Worm (Caenorhabditis elegans): Measurements from ENCODE around the gene pmk-2.

Gene pmk-2

DNA sequence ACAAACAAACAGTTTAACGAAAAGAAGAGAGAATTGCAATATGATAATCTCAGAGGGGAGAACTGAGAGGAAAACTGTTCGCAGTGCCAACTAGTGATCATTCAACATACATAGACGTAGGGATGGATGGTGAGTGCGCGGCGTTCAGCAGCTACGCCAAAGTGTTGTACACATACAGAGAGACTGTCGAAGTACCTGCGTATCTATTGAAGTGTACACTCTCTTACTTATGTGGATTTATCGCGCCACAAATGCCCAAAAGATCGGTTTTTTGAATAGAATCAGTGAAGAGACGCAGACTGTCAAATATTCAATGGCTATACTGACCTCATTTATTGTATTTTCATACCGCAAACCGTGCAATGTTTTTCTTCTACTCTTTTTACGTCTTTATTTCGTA is 27.0 kb downstream of the pmk-2 start:
- TF ChIP-seq nhr-85 (tag), result peak; percentile 64
- TF ChIP-seq lsy-2 (tag; optimal IDR thresholded peaks at IDR 0.05), result peak in 1 of 2 experiments; percentile 14
- peak; percentile 67 for TF ChIP-seq blmp-1 (tag; optimal IDR thresholded peaks at IDR 0.05)
- peak; percentile 19 for TF ChIP-seq nhr-20 (tag; optimal IDR thresholded peaks at IDR 0.05)
- no peak for TF ChIP-seq efl-1 (optimal IDR thresholded peaks at IDR 0.05)
- peak in 1 of 2 experiments; percentile 50 for TF ChIP-seq efl-1 (GFP tag; optimal IDR thresholded peaks at IDR 0.05 in 1 of 2)
- peak; percentile 50 for TF ChIP-seq nhr-77 (tag; optimal IDR thresholded peaks at IDR 0.05)
- TF ChIP-seq elt-3 (tag; optimal IDR thresholded peaks at IDR 0.05), result peak in 2 of 6 experiments; percentile 11 to 48
- TF ChIP-seq mdl-1 (tag; optimal IDR thresholded peaks at IDR 0.05), result no peak
- no peak for TF ChIP-seq elt-2 (tag; optimal IDR thresholded peaks at IDR 0.05)
- TF ChIP-seq zag-1 (tag; optimal IDR thresholded peaks at IDR 0.05), result no peak
- TF ChIP-seq lir-3 (tag; optimal IDR thresholded peaks at IDR 0.05; ENCODE audit: poor library complexity), result no peak
- TF ChIP-seq snu-23 (GFP tag; optimal IDR thresholded peaks at IDR 0.05), result peak; percentile 36
- peak; percentile 10 for TF ChIP-seq skn-1 (tag; optimal IDR thresholded peaks at IDR 0.05)
- peak; percentile 69 for TF ChIP-seq lin-14 (GFP tag; optimal IDR thresholded peaks at IDR 0.05)
- TF ChIP-seq mep-1 (tag; optimal IDR thresholded peaks at IDR 0.05), result peak; percentile 31
- no peak for TF ChIP-seq egl-13 (tag; optimal IDR thresholded peaks at IDR 0.05)

DNA sequence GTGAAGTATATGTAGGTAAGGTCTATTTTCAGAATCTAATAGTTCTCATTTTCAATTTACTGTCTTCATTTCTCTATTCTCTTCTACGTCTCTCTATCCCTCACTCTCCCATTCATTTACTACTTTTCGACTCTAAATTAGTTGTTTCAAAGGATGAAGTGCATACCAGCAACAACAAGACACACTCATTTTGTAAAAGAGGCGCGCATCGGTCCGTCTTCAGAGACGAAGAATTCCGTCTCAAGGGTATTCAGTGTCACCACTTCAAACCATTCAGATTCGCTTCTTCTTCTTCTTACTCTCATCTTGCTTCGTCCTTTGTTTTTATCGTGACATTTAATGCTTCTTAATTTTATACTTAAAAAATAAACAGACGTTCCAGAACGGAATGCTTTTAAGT is 28.1 kb downstream of the pmk-2 start:
- TF ChIP-seq lin-14 (GFP tag; optimal IDR thresholded peaks at IDR 0.05) (peak; percentile 51), nhr-76 (tag; optimal IDR thresholded peaks at IDR 0.05) (no peak), blmp-1 (tag; optimal IDR thresholded peaks at IDR 0.05) (peak; percentile 7), nhr-85 (tag) (peak; percentile 75), jun-1 (tag; optimal IDR thresholded peaks at IDR 0.05) (no peak)

- TF ChIP-seq hlh-4 (tag; optimal IDR thresholded peaks at IDR 0.05), result no peak
- no peak for TF ChIP-seq nhr-84 (tag; optimal IDR thresholded peaks at IDR 0.05)
- TF ChIP-seq efl-1 (optimal IDR thresholded peaks at IDR 0.05), result no peak
- peak in 1 of 2 experiments; percentile 18 for TF ChIP-seq efl-1 (GFP tag; optimal IDR thresholded peaks at IDR 0.05 in 1 of 2)
- TF ChIP-seq nhr-85 (tag), result no peak
- TF ChIP-seq sox-4 (tag; optimal IDR thresholded peaks at IDR 0.05), result no peak
- TF ChIP-seq blmp-1 (tag; optimal IDR thresholded peaks at IDR 0.05), result peak; percentile 85
- TF ChIP-seq hlh-17 (GFP tag; optimal IDR thresholded peaks at IDR 0.05; ENCODE audit: borderline replicate concordance), result no peak
- TF ChIP-seq swsn-7 (tag; optimal IDR thresholded peaks at IDR 0.05), result no peak
- TF ChIP-seq tbx-2 (tag; optimal IDR thresholded peaks at IDR 0.05), result no peak
- TF ChIP-seq mdl-1 (tag; optimal IDR thresholded peaks at IDR 0.05), result no peak
These were observed 30.3 kb downstream of the pmk-2 start for ce11 chrIV:8173610-8174009.

ce11 chrIV:8174792-8175191 is 31.5 kb downstream of the pmk-2 start:
- TF ChIP-seq lin-14 (GFP tag; optimal IDR thresholded peaks at IDR 0.05) (peak; percentile 45), nhr-85 (tag) (no peak), grh-1 (GFP tag; IDR thresholded peaks at IDR 0.05) (no peak), elt-3 (tag; optimal IDR thresholded peaks at IDR 0.05) (peak in 1 of 6 experiments; percentile 12), elt-2 (tag; optimal IDR thresholded peaks at IDR 0.05) (peak; percentile 13), unc-98 (GFP tag; IDR thresholded peaks at IDR 0.05) (no peak), blmp-1 (tag; optimal IDR thresholded peaks at IDR 0.05) (peak; percentile 83)

DNA sequence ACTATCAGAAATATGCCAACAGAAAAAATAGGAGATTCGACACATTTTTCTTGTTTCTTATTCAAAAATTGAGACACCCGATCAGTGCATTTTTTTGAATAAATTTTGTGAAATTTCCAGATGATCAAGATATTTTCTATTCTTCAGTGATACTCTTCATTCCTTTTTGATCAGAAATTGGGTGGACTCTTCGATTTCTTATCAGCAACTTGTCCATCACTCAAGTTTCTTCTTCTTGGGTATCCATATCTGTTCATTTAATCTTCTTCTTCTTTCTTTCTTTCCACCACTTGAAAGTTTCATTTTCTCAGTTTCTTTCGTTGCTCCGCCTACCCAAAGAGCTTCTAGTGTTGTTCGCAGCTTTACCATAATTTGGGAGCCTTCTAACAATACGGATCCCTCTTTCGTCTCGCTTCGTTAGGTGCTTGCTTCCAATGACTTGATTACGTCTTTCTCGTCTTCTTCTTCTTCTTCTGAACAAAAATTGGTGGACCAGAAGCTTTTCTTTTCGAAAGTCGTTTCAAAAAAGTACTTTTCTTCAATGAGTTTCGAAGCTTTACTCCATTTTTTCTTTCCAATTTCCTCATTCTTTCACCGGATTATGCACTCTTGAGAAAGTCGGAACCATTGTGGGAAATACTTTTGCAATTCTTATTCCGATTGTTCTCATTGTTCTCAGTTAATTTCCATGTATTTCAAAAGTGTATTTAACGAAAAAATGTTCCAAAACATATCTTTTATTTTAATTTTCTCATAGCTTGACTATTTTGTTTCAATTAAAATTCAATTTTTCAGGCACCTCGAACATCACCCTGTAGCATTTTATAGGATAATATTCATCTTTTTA is 32.6 kb downstream of the pmk-2 start, which contains the start of gene pct-1:
pct-1 (plus strand) TSS at position 797 of the 847 bp plus-strand sequence.
- TF ChIP-seq snpc-4 (tag; optimal IDR thresholded peaks at IDR 0.05) (no peak), lin-14 (GFP tag; optimal IDR thresholded peaks at IDR 0.05) (peak; percentile 33), nhr-85 (tag) (peak; percentile 63)

ce11 chrIV:8181404-8181803 is 38.1 kb downstream of the pmk-2 start:
- TF ChIP-seq fkh-10 (GFP tag; optimal IDR thresholded peaks at IDR 0.05) (peak; percentile 65), unc-130 (tag; optimal IDR thresholded peaks at IDR 0.05) (no peak)

Data from whole organism, L1 larva.